Fruit fly (Drosophila melanogaster) whole organism: ENCODE results near the gene Mybbp1A.
A peak's percentile ranks its signal among the peaks of the same experiment; 100 is the strongest.
"Not testable (repeated sequence)": the region's sequence is repeated elsewhere in the genome, so short reads cannot be mapped to it uniquely, and the experiment has no call there.

Source experiments
- CG8478 ChIP-seq: fragments of >200 bp; optimal IDR thresholded peaks from 2 replicates; lab custom pipeline; 2018; ENCODE audit warnings: inconsistent platforms
- Dll ChIP-seq: fragments of >200 bp; optimal IDR thresholded peaks from 2 replicates; lab custom pipeline; 2017
- EcR ChIP-seq, 2 experiments: fragments of >200 bp; optimal IDR thresholded peaks; 2 replicates each; lab custom pipeline; 2017; ENCODE audit warnings: missing biosample characterization in 2 of 2, missing genetic modification characterization in 2 of 2, missing genetic modification reagents in 2 of 2
- pan ChIP-seq: fragments of >200 bp; optimal IDR thresholded peaks from 2 replicates; lab custom pipeline; 2017
- psq ChIP-seq: fragments of >200 bp; optimal IDR thresholded peaks from 2 replicates; lab custom pipeline; 2017
- usp ChIP-seq: fragments of >200 bp; optimal IDR thresholded peaks from 2 replicates; lab custom pipeline; 2017; ENCODE audit warnings: missing biosample characterization, missing genetic modification characterization, mixed read lengths

Mybbp1A gene

dm6 chrX:644461-644860, 14.9 kb downstream of the Mybbp1A start, which contains the start of gene CG13367:
Gene CG13367, plus strand, starts transcription at chrX:644761.
- not testable (repeated sequence) for TF ChIP-seq EcR (GFP tag; optimal IDR thresholded peaks at IDR 0.05; lab: Kevin White, UChicago); pan (lab: Kevin White, UChicago); Dll (lab: Kevin White, UChicago)

DNA sequence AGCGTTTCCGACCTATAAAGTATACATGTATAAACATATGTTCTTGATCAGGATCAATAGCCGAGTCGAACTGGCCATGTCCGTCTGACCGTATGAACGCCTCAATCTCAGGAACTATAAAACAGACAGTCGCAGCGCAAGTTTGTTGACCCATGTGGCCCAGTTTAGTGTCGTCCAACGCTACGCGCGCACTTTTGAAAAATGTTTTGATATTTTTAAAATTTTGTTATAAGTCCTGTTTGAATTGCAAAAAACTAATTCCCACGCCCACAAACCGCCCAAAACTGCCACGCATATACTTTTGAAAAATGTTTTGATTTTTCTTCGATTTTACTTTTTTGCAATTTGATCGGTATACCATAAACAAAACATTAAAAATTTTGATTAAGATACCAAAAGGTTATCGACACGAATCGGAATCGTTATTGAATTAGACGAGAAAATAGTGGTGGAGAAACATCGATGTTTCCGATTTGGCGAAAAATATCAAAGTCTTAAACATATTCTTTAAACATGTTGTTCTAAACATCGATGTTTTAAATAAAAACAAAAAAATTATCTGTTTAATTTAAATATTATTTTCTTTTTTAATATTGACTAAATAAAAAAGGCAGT, 16.9 kb downstream of the Mybbp1A start:
- no peak for TF ChIP-seq psq (lab: Kevin White, UChicago)
- TF ChIP-seq Dll (lab: Kevin White, UChicago), result no peak
- TF ChIP-seq pan (lab: Kevin White, UChicago), result no peak
- TF ChIP-seq usp (GFP tag; lab: Kevin White, UChicago), result no peak
- no peak for TF ChIP-seq CG8478 (lab: Kevin White, UChicago)

DNA sequence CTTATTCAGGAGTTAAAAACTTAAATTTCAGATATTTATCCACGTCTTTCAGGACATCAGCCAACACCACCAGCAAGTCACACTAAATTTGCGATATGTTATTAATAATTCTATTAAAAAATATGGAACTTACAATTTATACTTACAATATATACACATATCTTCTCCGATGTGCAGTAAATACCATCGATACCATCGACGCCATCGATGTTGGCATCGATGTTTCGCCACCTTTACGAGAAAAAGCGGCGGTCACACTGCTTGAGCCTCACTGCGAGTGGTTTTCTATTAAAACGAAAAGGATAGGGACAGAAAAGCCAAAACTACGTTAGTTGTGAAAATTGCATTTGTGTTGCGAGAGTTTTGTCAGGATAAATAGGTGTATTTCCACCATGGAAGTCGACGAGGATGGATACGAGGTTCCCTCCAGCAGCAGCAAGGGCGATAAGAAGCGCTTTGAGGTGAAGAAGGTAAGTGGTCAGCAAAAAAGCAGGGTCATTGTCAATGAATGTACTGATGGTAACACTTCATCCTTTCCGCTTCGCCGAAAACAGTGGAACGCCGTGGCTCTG, 17.6 kb downstream of the Mybbp1A start, which contains the start of gene Roc1a:
Gene Roc1a (plus strand): TSS at position 249 of the 572 bp plus-strand sequence.
- TF ChIP-seq usp (GFP tag; lab: Kevin White, UChicago), result no peak
- TF ChIP-seq EcR (GFP tag; optimal IDR thresholded peaks at IDR 0.05; lab: Kevin White, UChicago), result no peak
- TF ChIP-seq Dll (lab: Kevin White, UChicago), result no peak

dm6 chrX:654221-654620, 24.6 kb downstream of the Mybbp1A start:
- peak; percentile 46 for TF ChIP-seq CG8478 (lab: Kevin White, UChicago)
- no peak for TF ChIP-seq psq (lab: Kevin White, UChicago)

DNA sequence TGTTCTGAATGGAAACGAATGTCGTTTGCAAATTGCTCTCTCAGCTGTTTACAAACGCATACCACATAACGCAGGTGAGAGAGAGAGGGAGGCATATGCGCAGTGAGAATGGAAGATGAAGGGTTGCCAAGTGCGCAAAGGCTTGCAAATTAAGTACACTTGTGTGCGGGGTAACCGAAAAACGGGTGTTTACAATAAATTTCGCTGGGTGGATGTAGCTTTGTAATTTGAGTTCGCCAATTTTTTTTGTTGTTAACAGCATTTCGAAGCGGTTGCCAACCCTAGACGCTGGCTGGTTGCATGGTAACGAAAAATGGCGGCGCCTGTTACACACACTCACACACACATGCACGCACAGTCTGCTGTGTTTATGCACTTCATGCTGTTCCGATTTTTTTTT, 25.4 kb downstream of the Mybbp1A start:
- no peak for TF ChIP-seq CG8478 (lab: Kevin White, UChicago)
- TF ChIP-seq Dll (lab: Kevin White, UChicago), result no peak
- no peak for TF ChIP-seq EcR (GFP tag; optimal IDR thresholded peaks at IDR 0.05; lab: Kevin White, UChicago)
- no peak for TF ChIP-seq pan (lab: Kevin White, UChicago)
- no peak for TF ChIP-seq psq (lab: Kevin White, UChicago)
- no peak for TF ChIP-seq usp (GFP tag; lab: Kevin White, UChicago)

- TF ChIP-seq CG8478 (lab: Kevin White, UChicago) (peak; percentile 44), pan (lab: Kevin White, UChicago) (no peak)
These were observed 26.2 kb downstream of the Mybbp1A start, which contains the start of the genes Hmt4-20 and SkpA for dm6 chrX:655492-656379. Gene Hmt4-20, minus strand, starts transcription at chrX:656033. Gene SkpA, plus strand, starts transcription at chrX:656114.

DNA sequence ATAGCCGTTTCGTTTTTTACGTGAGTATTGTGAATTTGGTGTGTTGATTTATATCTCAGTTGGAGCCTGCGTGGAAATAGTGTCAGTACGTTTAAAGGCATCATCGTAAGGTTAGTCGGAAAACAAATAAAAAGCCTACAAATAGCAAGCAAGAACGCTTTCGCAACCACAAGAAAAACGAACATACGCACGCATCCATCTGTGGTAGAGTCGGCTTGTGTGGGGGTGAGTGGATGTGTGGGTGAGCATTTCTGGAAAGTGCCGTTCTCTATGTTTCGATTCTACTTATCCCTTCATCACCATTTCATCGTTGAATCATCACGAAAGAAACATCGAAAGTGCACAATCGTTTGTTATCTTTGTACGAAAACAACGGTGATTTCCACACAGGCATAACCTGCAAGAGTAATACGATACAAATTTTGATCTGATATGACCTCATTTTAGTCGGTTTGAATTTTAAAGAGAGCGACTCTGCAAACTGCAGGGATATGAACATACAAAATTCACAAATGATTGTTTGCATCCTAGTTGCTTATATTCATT, 26.9 kb downstream of the Mybbp1A start:
- TF ChIP-seq EcR (GFP tag; optimal IDR thresholded peaks at IDR 0.05; lab: Kevin White, UChicago) (no peak), pan (lab: Kevin White, UChicago) (no peak), psq (lab: Kevin White, UChicago) (no peak), CG8478 (lab: Kevin White, UChicago) (no peak)

DNA sequence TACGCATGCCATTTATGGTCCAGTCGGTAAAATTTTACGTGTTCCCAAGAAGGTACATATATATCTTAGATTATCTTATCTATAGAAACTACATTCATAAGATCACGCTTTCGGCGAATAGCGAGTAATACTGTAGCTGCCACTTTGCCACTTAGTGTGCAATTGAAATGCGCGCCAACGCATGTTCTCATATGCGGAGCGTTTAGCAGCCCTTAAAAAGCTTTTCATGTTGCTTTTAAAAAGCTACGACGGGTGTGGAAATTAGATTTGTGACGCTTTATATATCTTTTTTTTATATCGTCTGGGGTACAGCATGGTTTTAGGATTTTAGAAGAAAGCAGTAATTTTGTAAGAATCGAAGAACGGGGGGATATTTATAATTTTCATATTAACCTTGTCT, 28.4 kb downstream of the Mybbp1A start:
- no peak for TF ChIP-seq pan (lab: Kevin White, UChicago)
- no peak for TF ChIP-seq Dll (lab: Kevin White, UChicago)
- TF ChIP-seq psq (lab: Kevin White, UChicago), result no peak
- TF ChIP-seq CG8478 (lab: Kevin White, UChicago), result no peak
- no peak for TF ChIP-seq EcR (GFP tag; optimal IDR thresholded peaks at IDR 0.05; lab: Kevin White, UChicago)
- TF ChIP-seq usp (GFP tag; lab: Kevin White, UChicago), result no peak

- TF ChIP-seq CG8478 (lab: Kevin White, UChicago), result no peak
These were observed 48.9 kb downstream of the Mybbp1A start for dm6 chrX:678503-678902.
